Fruit fly (Drosophila melanogaster) whole organism, wandering third instar larva: ENCODE measurements around the gene Tektin-A.

Experiments used
- Abd-B ChIP-seq: fragments of >200 bp; optimal IDR thresholded peaks from 2 replicates; lab custom pipeline; 2017; ENCODE audit warnings: missing biosample characterization, missing genetic modification characterization
- CG32264 ChIP-seq: fragments of 200-800 bp; sonication (Bioruptor generic); optimal IDR thresholded peaks from 2 replicates; lab custom pipeline; 2016; ENCODE audit warnings: missing biosample characterization, missing genetic modification characterization
- CG9705 ChIP-seq: fragments of 200-800 bp; sonication (Bioruptor generic); optimal IDR thresholded peaks from 2 replicates; lab custom pipeline; 2018; ENCODE audit warnings: missing biosample characterization, mild to moderate bottlenecking, missing genetic modification characterization
- CrebA ChIP-seq: fragments of 200-800 bp; sonication (Bioruptor generic); optimal IDR thresholded peaks from 2 replicates; lab custom pipeline; 2016; ENCODE audit warnings: missing biosample characterization, mild to moderate bottlenecking, missing genetic modification characterization, borderline replicate concordance
- Dfd ChIP-seq: fragments of >200 bp; optimal IDR thresholded peaks from 2 replicates; lab custom pipeline; 2017; ENCODE audit warnings: missing biosample characterization, missing genetic modification characterization
- Dif ChIP-seq: fragments of 200-275, 200-300 bp; sonication (Bioruptor generic); optimal IDR thresholded peaks from 2 replicates; lab custom pipeline; 2018; ENCODE audit warnings: missing biosample characterization, missing genetic modification characterization; ENCODE audit not compliant: partially characterized antibody
- GATAd ChIP-seq: sonication (Bioruptor generic); optimal IDR thresholded peaks from 2 replicates; lab custom pipeline; 2016; ENCODE audit warnings: missing biosample characterization, missing genetic modification characterization
- HLH106 ChIP-seq: fragments of 200-800 bp; optimal IDR thresholded peaks from 3 replicates; lab custom pipeline; 2019; ENCODE audit warnings: missing biosample characterization, mild to moderate bottlenecking, missing genetic modification characterization, moderate library complexity
- Hnf4 ChIP-seq: fragments of 200-800 bp; sonication (Bioruptor generic); optimal IDR thresholded peaks from 2 replicates; lab custom pipeline; 2016; ENCODE audit warnings: missing biosample characterization, mild to moderate bottlenecking, missing genetic modification characterization
- Hr78 ChIP-seq: fragments of >200 bp; optimal IDR thresholded peaks from 2 replicates; lab custom pipeline; 2017; ENCODE audit warnings: missing biosample characterization, missing genetic modification characterization
- Hr83 ChIP-seq: fragments of 200-300 bp; sonication (Bioruptor generic); optimal IDR thresholded peaks from 2 replicates; lab custom pipeline; 2016; ENCODE audit warnings: missing biosample characterization, mild to moderate bottlenecking, missing genetic modification characterization, moderate library complexity; ENCODE audit not compliant: poor library complexity, severe bottlenecking
- Mio ChIP-seq: sonication (Bioruptor generic); optimal IDR thresholded peaks from 2 replicates; lab custom pipeline; 2016; ENCODE audit warnings: missing biosample characterization, missing genetic modification characterization
- Myc ChIP-seq: fragments of >200 bp; optimal IDR thresholded peaks from 2 replicates; lab custom pipeline; 2017
- N ChIP-seq: fragments of >200 bp; optimal IDR thresholded peaks from 2 replicates; lab custom pipeline; 2018; ENCODE audit warnings: missing biosample characterization, missing external identifiers, missing genetic modification characterization
- OdsH ChIP-seq: fragments of 200-800 bp; sonication (Bioruptor generic); optimal IDR thresholded peaks from 2 replicates; lab custom pipeline; 2016; ENCODE audit warnings: missing biosample characterization, mild to moderate bottlenecking, missing genetic modification characterization
- Sp1 ChIP-seq: fragments of 200-800 bp; sonication (Bioruptor generic); optimal IDR thresholded peaks from 3 replicates; lab custom pipeline; 2019; ENCODE audit warnings: missing biosample characterization, mild to moderate bottlenecking, missing genetic modification characterization, moderate library complexity
- Vsx2 ChIP-seq: fragments of 200-300, 225-300 bp; sonication (Bioruptor generic); optimal IDR thresholded peaks from 2 replicates; lab custom pipeline; 2018; ENCODE audit warnings: missing biosample characterization, missing genetic modification characterization; ENCODE audit not compliant: partially characterized antibody
- br ChIP-seq: fragments of 200-800 bp; sonication (Bioruptor generic); optimal IDR thresholded peaks from 2 replicates; lab custom pipeline; 2016; ENCODE audit warnings: missing biosample characterization, missing genetic modification characterization
- brk ChIP-seq: fragments of 200-800 bp; sonication (Bioruptor generic); optimal IDR thresholded peaks from 2 replicates; lab custom pipeline; 2016; ENCODE audit warnings: missing biosample characterization, mild to moderate bottlenecking, missing genetic modification characterization
- dl ChIP-seq, 2 experiments: fragments of 175-275, 200-275 bp in 1 of 2; fragments of 200-275 bp in 1 of 2; sonication (Bioruptor generic); optimal IDR thresholded peaks; lab custom pipeline; 2018; ENCODE audit warnings: mild to moderate bottlenecking in 2 of 2, missing biosample characterization in 2 of 2, missing genetic modification characterization in 2 of 2, moderate library complexity in 2 of 2; ENCODE audit not compliant: partially characterized antibody in 2 of 2, insufficient read depth in 1 of 2
- dmrt93B ChIP-seq: fragments of 200-800 bp; sonication (Bioruptor generic); optimal IDR thresholded peaks from 2 replicates; lab custom pipeline; 2018; ENCODE audit warnings: missing biosample characterization, mild to moderate bottlenecking, missing genetic modification characterization
- dsf ChIP-seq: sonication (Bioruptor generic); optimal IDR thresholded peaks from 2 replicates; lab custom pipeline; 2016; ENCODE audit warnings: missing biosample characterization, missing genetic modification characterization, borderline replicate concordance
- ey ChIP-seq: fragments of 200-800 bp; sonication (Bioruptor generic); optimal IDR thresholded peaks from 2 replicates; lab custom pipeline; 2016; ENCODE audit warnings: missing biosample characterization, missing genetic modification characterization
- foxo ChIP-seq, 2 experiments: fragments of 200-800 bp; sonication (Bioruptor generic); optimal IDR thresholded peaks; 2 replicates in 1 of 2; 3 replicates in 1 of 2; lab custom pipeline; 2016 to 2017; ENCODE audit warnings: missing biosample characterization in 2 of 2, missing genetic modification characterization in 2 of 2
- fru ChIP-seq: fragments of 200-800 bp; sonication (Bioruptor generic); optimal IDR thresholded peaks from 3 replicates; lab custom pipeline; 2016; ENCODE audit warnings: missing biosample characterization, mild to moderate bottlenecking, missing genetic modification characterization
- jim ChIP-seq: fragments of 175-275, 200-325 bp; sonication (Bioruptor generic); optimal IDR thresholded peaks from 2 replicates; lab custom pipeline; 2016; ENCODE audit warnings: missing biosample characterization, mild to moderate bottlenecking, missing genetic modification characterization
- lola ChIP-seq: fragments of >200 bp; optimal IDR thresholded peaks from 2 replicates; lab custom pipeline; 2017; ENCODE audit warnings: missing biosample characterization, missing genetic modification characterization
- rgr ChIP-seq: fragments of 200-800 bp; sonication (Bioruptor generic); optimal IDR thresholded peaks from 3 replicates; lab custom pipeline; 2016; ENCODE audit warnings: missing biosample characterization, mild to moderate bottlenecking, missing genetic modification characterization
- sage ChIP-seq: fragments of 200-800 bp; sonication (Bioruptor generic); optimal IDR thresholded peaks from 2 replicates; lab custom pipeline; 2016; ENCODE audit warnings: missing biosample characterization, mild to moderate bottlenecking, missing genetic modification characterization
- sv ChIP-seq: fragments of 200-800 bp; sonication (Bioruptor generic); optimal IDR thresholded peaks from 3 replicates; lab custom pipeline; 2016; ENCODE audit warnings: missing biosample characterization, missing genetic modification characterization
- tai ChIP-seq: sonication (Bioruptor generic); optimal IDR thresholded peaks from 2 replicates; lab custom pipeline; 2016; ENCODE audit warnings: missing biosample characterization, missing genetic modification characterization
- usp ChIP-seq: fragments of >200 bp; optimal IDR thresholded peaks from 2 replicates; lab custom pipeline; 2017; ENCODE audit warnings: missing biosample characterization, missing genetic modification characterization
- woc ChIP-seq: sonication (Bioruptor generic); optimal IDR thresholded peaks from 2 replicates; lab custom pipeline; 2016; ENCODE audit warnings: missing biosample characterization, mild to moderate bottlenecking, missing genetic modification characterization

Tektin-A gene

dm6 chr2L:15853826-15854225, at the start of gene Tektin-A:
TSS of gene Tektin-A (plus strand) at chr2L:15854126.
- TF ChIP-seq CrebA (GFP tag; lab: Kevin White, UChicago): no peak
- no peak for TF ChIP-seq br
- TF ChIP-seq Vsx2: no peak
- no peak for TF ChIP-seq usp
- TF ChIP-seq lola: no peak
- no peak for TF ChIP-seq Mio (GFP tag; lab: Kevin White, UChicago)
- no peak for TF ChIP-seq Myc (lab: Kevin White, UChicago)
- TF ChIP-seq sage (GFP tag; lab: Kevin White, UChicago): no peak
- TF ChIP-seq Abd-B (GFP tag; lab: Kevin White, UChicago): no peak
- no peak for TF ChIP-seq GATAd (GFP tag; lab: Kevin White, UChicago)

- TF ChIP-seq lola: no peak
Measured at dm6 chr2L:15812041-15812440, 41.9 kb upstream of the Tektin-A start, which contains the start of gene CG42876. TSS of gene CG42876 (minus strand) at chr2L:15812141.

- TF ChIP-seq Hnf4 (GFP tag; lab: Kevin White, UChicago): no peak
- no peak for TF ChIP-seq OdsH
- TF ChIP-seq Myc (lab: Kevin White, UChicago): no peak
- no peak for TF ChIP-seq HLH106 (tag; lab: Kevin White, UChicago)
- no peak for TF ChIP-seq dsf (GFP tag; lab: Kevin White, UChicago)
- no peak for TF ChIP-seq Dfd
- TF ChIP-seq fru (GFP tag; lab: Kevin White, UChicago): no peak
- no peak for TF ChIP-seq foxo (GFP tag; optimal IDR thresholded peaks at IDR 0.05; lab: Kevin White, UChicago)
- TF ChIP-seq jim (GFP tag; lab: Kevin White, UChicago): no peak
- no peak for TF ChIP-seq GATAd (GFP tag; lab: Kevin White, UChicago)
- TF ChIP-seq CG32264 (GFP tag; lab: Kevin White, UChicago): no peak
- no peak for TF ChIP-seq Abd-B (GFP tag; lab: Kevin White, UChicago)
Measured at dm6 chr2L:15835558-15835957, 18.4 kb upstream of the Tektin-A start, which contains the start of gene CG18518. TSS of gene CG18518 (minus strand) at chr2L:15835658.

- TF ChIP-seq GATAd (GFP tag; lab: Kevin White, UChicago) (no peak), OdsH (no peak), woc (GFP tag; lab: Kevin White, UChicago) (no peak), dsf (GFP tag; lab: Kevin White, UChicago) (no peak), CG9705 (GFP tag; lab: Kevin White, UChicago) (no peak), Sp1 (no peak), br (no peak), Dif (no peak), rgr (GFP tag; lab: Kevin White, UChicago) (no peak), Hnf4 (GFP tag; lab: Kevin White, UChicago) (no peak), tai (GFP tag; lab: Kevin White, UChicago) (no peak), dl (GFP tag; optimal IDR thresholded peaks at IDR 0.05; lab: Kevin White, UChicago; ENCODE audit: insufficient read depth in 1 of 2, partially characterized antibody in 2 of 2) (no peak), Myc (lab: Kevin White, UChicago) (no peak), jim (GFP tag; lab: Kevin White, UChicago) (no peak), brk (GFP tag; lab: Kevin White, UChicago) (no peak), ey (GFP tag; lab: Kevin White, UChicago) (no peak), fru (GFP tag; lab: Kevin White, UChicago) (no peak), Dfd (no peak)
- TF ChIP-seq, all 38 proteins: peak for 0
Measured at dm6 chr2L:15846600-15846999, 7.3 kb upstream of the Tektin-A start.

dm6 chr2L:15852292-15852691, 1.6 kb upstream of the Tektin-A start, which contains the start of gene CG13243:
TSS of gene CG13243 (plus strand) at chr2L:15852592.
- TF ChIP-seq dmrt93B: no peak
- no peak for TF ChIP-seq ey (GFP tag; lab: Kevin White, UChicago)
- TF ChIP-seq N (GFP tag; lab: Kevin White, UChicago): no peak
- no peak for TF ChIP-seq sv
- no peak for TF ChIP-seq dl (GFP tag; optimal IDR thresholded peaks at IDR 0.05; lab: Kevin White, UChicago; ENCODE audit: insufficient read depth in 1 of 2, partially characterized antibody in 2 of 2)
- no peak for TF ChIP-seq Mio (GFP tag; lab: Kevin White, UChicago)
- no peak for TF ChIP-seq Hr78
- TF ChIP-seq Hr83: no peak
